Worm (Caenorhabditis elegans) whole organism, young adult: ENCODE results near the gene nhr-256.

Source experiments
- B0035.1 ChIP-seq: sonication (generic microtip); optimal IDR thresholded peaks from 2 replicates; lab custom pipeline; 2016; ENCODE audit warnings: missing genetic modification characterization, mild to moderate bottlenecking, missing compliant biosample characterization, missing genotype, missing genetic modification reagents
- F22D6.2 ChIP-seq: sonication (generic microtip); optimal IDR thresholded peaks from 2 replicates; lab custom pipeline; 2016; ENCODE audit warnings: mild to moderate bottlenecking, missing genetic modification characterization, missing compliant biosample characterization
- F23B12.7 ChIP-seq: sonication (generic microtip); optimal IDR thresholded peaks from 2 replicates; lab custom pipeline; 2017; ENCODE audit warnings: missing genetic modification characterization, mild to moderate bottlenecking, missing compliant biosample characterization, antibody characterized with exemption, moderate library complexity; ENCODE audit not compliant: insufficient read depth
- F33H1.4 ChIP-seq: fragments of 200-800 bp; sonication (Bioruptor generic); IDR thresholded peaks from 2 replicates; pipeline ENCODE4 v1.3.6; 2022; ENCODE audit warnings: missing genetic modification reagents, missing genetic modification characterization, missing compliant biosample characterization
- F52B5.7 ChIP-seq: sonication (generic microtip); optimal IDR thresholded peaks from 2 replicates; lab custom pipeline; 2016; ENCODE audit warnings: mild to moderate bottlenecking, missing genetic modification characterization, missing compliant biosample characterization
- F57A8.1 ChIP-seq: fragments of 200-800 bp; sonication (Bioruptor generic); optimal IDR thresholded peaks from 2 replicates; lab custom pipeline; 2018; ENCODE audit warnings: mild to moderate bottlenecking, missing genetic modification characterization, moderate library complexity, missing compliant biosample characterization
- T26A5.8 ChIP-seq: sonication (generic microtip); optimal IDR thresholded peaks from 2 replicates; lab custom pipeline; 2016; ENCODE audit warnings: missing genetic modification characterization, missing compliant biosample characterization
- Y67H2A.10 ChIP-seq: fragments of 200-800 bp; sonication (Bioruptor generic); conservative IDR thresholded peaks from 2 replicates; pipeline ENCODE4 v1.3.6; 2022; ENCODE audit warnings: missing genetic modification reagents, missing genetic modification characterization, missing compliant biosample characterization
- Y95B8A.8 ChIP-seq: fragments of 200-800 bp; sonication (Bioruptor generic); IDR thresholded peaks from 2 replicates; pipeline ENCODE4 v1.3.6; 2022; ENCODE audit warnings: missing genetic modification reagents, missing genetic modification characterization, missing compliant biosample characterization
- aptf-2 ChIP-seq: fragments of 200-800 bp; sonication (Bioruptor generic); conservative IDR thresholded peaks from 2 replicates; pipeline ENCODE4 v1.3.6; 2022; ENCODE audit warnings: missing genetic modification reagents, missing genetic modification characterization, missing compliant biosample characterization
- bed-1 ChIP-seq: fragments of 200-800 bp; sonication (Bioruptor generic); IDR thresholded peaks from 2 replicates; pipeline ENCODE4 v1.3.6; 2022; ENCODE audit warnings: missing genetic modification reagents, missing genetic modification characterization, missing compliant biosample characterization
- bed-2 ChIP-seq: fragments of 200-800 bp; sonication (Bioruptor generic); IDR thresholded peaks from 2 replicates; pipeline ENCODE4 v1.3.6; 2022; ENCODE audit warnings: missing genetic modification reagents, missing genetic modification characterization, missing compliant biosample characterization
- ceh-100 ChIP-seq: fragments of 200-800 bp; sonication (Bioruptor generic); IDR thresholded peaks from 2 replicates; pipeline ENCODE4 v1.3.6; 2022; ENCODE audit warnings: missing genetic modification reagents, missing genetic modification characterization, missing compliant biosample characterization
- ceh-58 ChIP-seq: fragments of 200-800 bp; sonication (Bioruptor generic); IDR thresholded peaks from 2 replicates; pipeline ENCODE4 v1.3.6; 2022; ENCODE audit warnings: missing genetic modification characterization, missing compliant biosample characterization
- ceh-79 ChIP-seq: sonication (generic microtip); optimal IDR thresholded peaks from 2 replicates; lab custom pipeline; 2017; ENCODE audit warnings: mild to moderate bottlenecking, missing genetic modification characterization, missing compliant biosample characterization
- ceh-91 ChIP-seq: fragments of 200-800 bp; sonication (Bioruptor generic); IDR thresholded peaks from 2 replicates; pipeline ENCODE4 v1.3.6; 2022; ENCODE audit warnings: missing genetic modification reagents, missing genetic modification characterization, missing compliant biosample characterization
- chd-7 ChIP-seq: sonication (generic microtip); optimal IDR thresholded peaks from 2 replicates; lab custom pipeline; 2016; ENCODE audit warnings: mild to moderate bottlenecking, missing genetic modification characterization, moderate library complexity, missing compliant biosample characterization
- dpff-1 ChIP-seq: sonication (generic microtip); optimal IDR thresholded peaks from 2 replicates; lab custom pipeline; 2017; ENCODE audit warnings: mild to moderate bottlenecking, missing genetic modification characterization, missing compliant biosample characterization
- dpl-1 ChIP-seq: fragments of 150-350 bp; optimal IDR thresholded peaks from 2 replicates; lab custom pipeline; 2014; ENCODE audit warnings: missing biosample characterization, missing genetic modification reagents, missing genetic modification characterization
- efl-1 ChIP-seq: fragments of 150-350 bp; optimal IDR thresholded peaks from 2 replicates; lab custom pipeline; 2014; ENCODE audit warnings: missing biosample characterization, missing genetic modification reagents, missing genetic modification characterization
- ekl-4 ChIP-seq: fragments of 200-800 bp; sonication (Bioruptor generic); IDR thresholded peaks from 2 replicates; pipeline ENCODE4 v1.3.6; 2022; ENCODE audit warnings: missing genetic modification reagents, missing genetic modification characterization, missing compliant biosample characterization
- hlh-12 ChIP-seq: sonication (generic microtip); optimal IDR thresholded peaks from 2 replicates; lab custom pipeline; 2016; ENCODE audit warnings: missing genetic modification characterization, missing compliant biosample characterization
- hmg-1.2 ChIP-seq: fragments of 200-800 bp; sonication (Bioruptor generic); IDR thresholded peaks from 2 replicates; pipeline ENCODE4 v1.3.6; 2022; ENCODE audit warnings: missing genetic modification reagents, missing genetic modification characterization, missing compliant biosample characterization
- hrde-1 ChIP-seq: sonication (generic microtip); optimal IDR thresholded peaks from 2 replicates; lab custom pipeline; 2016; ENCODE audit warnings: missing genetic modification characterization, mild to moderate bottlenecking, missing compliant biosample characterization, moderate library complexity, missing genotype, missing genetic modification reagents, borderline replicate concordance
- let-607 ChIP-seq, 2 experiments: fragments of 200-800 bp in 1 of 2; sonication (Bioruptor generic) in 1 of 2; sonication (generic microtip) in 1 of 2; optimal IDR thresholded peaks; 2 replicates each; lab custom pipeline; 2016 to 2018; ENCODE audit warnings: mild to moderate bottlenecking in 2 of 2, missing compliant biosample characterization in 2 of 2, missing genetic modification characterization in 2 of 2, moderate library complexity in 2 of 2, missing genotype in 1 of 2
- lin-26 ChIP-seq: fragments of 200-800 bp; sonication (Bioruptor generic); IDR thresholded peaks from 2 replicates; pipeline ENCODE4 v1.3.6; 2022; ENCODE audit warnings: missing genetic modification reagents, missing genetic modification characterization, missing compliant biosample characterization
- lin-40 ChIP-seq: sonication (generic microtip); optimal IDR thresholded peaks from 2 replicates; lab custom pipeline; 2016; ENCODE audit warnings: missing genetic modification characterization, mild to moderate bottlenecking, missing compliant biosample characterization, missing genotype, missing genetic modification reagents
- madf-3 ChIP-seq: fragments of 200-800 bp; sonication (Bioruptor generic); IDR thresholded peaks from 2 replicates; pipeline ENCODE4 v1.3.6; 2022; ENCODE audit warnings: missing genetic modification reagents, missing genetic modification characterization, missing compliant biosample characterization
- madf-8 ChIP-seq: fragments of 200-800 bp; sonication (Bioruptor generic); conservative IDR thresholded peaks from 2 replicates; pipeline ENCODE4 v1.3.6; 2022; ENCODE audit warnings: missing genetic modification reagents, missing genetic modification characterization, missing compliant biosample characterization
- mes-4 ChIP-seq: sonication (generic microtip); optimal IDR thresholded peaks from 2 replicates; lab custom pipeline; 2016; ENCODE audit warnings: missing genotype, missing genetic modification characterization, missing compliant biosample characterization
- mxl-1 ChIP-seq: sonication (generic microtip); optimal IDR thresholded peaks from 2 replicates; lab custom pipeline; 2016; ENCODE audit warnings: missing genetic modification characterization, missing compliant biosample characterization
- nfyb-1 ChIP-seq: fragments of 200-800 bp; sonication (Bioruptor generic); IDR thresholded peaks from 2 replicates; pipeline ENCODE4 v1.3.6; 2022; ENCODE audit warnings: missing genetic modification reagents, missing genetic modification characterization, missing compliant biosample characterization
- nhr-179 ChIP-seq: sonication (generic microtip); optimal IDR thresholded peaks from 2 replicates; lab custom pipeline; 2016; ENCODE audit warnings: mild to moderate bottlenecking, missing genetic modification characterization, missing compliant biosample characterization
- nhr-90 ChIP-seq: sonication (generic microtip); optimal IDR thresholded peaks from 2 replicates; lab custom pipeline; 2016; ENCODE audit warnings: missing genotype, mild to moderate bottlenecking, missing genetic modification characterization, missing compliant biosample characterization
- repo-1 ChIP-seq: sonication (generic microtip); optimal IDR thresholded peaks from 2 replicates; lab custom pipeline; 2017; ENCODE audit warnings: mild to moderate bottlenecking, missing genetic modification characterization, missing compliant biosample characterization
- rpc-1 ChIP-seq, 2 experiments: fragments of 150-350 bp in 1 of 2; sonication (generic microtip) in 1 of 2; optimal IDR thresholded peaks; 2 replicates each; lab custom pipeline; 2014 to 2018; ENCODE audit warnings: missing biosample characterization in 1 of 2, missing genetic modification characterization in 1 of 2, missing genetic modification reagents in 1 of 2, missing genotype in 1 of 2
- snpc-1.1 ChIP-seq: sonication (generic microtip); optimal IDR thresholded peaks from 2 replicates; lab custom pipeline; 2017; ENCODE audit warnings: missing genetic modification characterization, mild to moderate bottlenecking, missing compliant biosample characterization, antibody characterized with exemption, moderate library complexity, missing genotype, missing genetic modification reagents; ENCODE audit not compliant: insufficient read depth
- ztf-6 ChIP-seq: fragments of 200-800 bp; sonication (Bioruptor generic); IDR thresholded peaks from 2 replicates; pipeline ENCODE4 v1.3.6; 2022; ENCODE audit warnings: missing genetic modification reagents, missing genetic modification characterization, missing compliant biosample characterization

Gene nhr-256

ce11 chrV:1773120-1773519 is 29.5 kb downstream of the nhr-256 start (continued):
- TF ChIP-seq snpc-1.1 (no peak), hlh-12 (tag; lab: Kevin White, UChicago) (no peak), F52B5.7 (tag; lab: Kevin White, UChicago) (no peak), rpc-1 (optimal IDR thresholded peaks at IDR 0.05; lab: Kevin White, UChicago) (no peak), rpc-1 (tag; optimal IDR thresholded peaks at IDR 0.05; lab: Kevin White, UChicago) (no peak)

DNA sequence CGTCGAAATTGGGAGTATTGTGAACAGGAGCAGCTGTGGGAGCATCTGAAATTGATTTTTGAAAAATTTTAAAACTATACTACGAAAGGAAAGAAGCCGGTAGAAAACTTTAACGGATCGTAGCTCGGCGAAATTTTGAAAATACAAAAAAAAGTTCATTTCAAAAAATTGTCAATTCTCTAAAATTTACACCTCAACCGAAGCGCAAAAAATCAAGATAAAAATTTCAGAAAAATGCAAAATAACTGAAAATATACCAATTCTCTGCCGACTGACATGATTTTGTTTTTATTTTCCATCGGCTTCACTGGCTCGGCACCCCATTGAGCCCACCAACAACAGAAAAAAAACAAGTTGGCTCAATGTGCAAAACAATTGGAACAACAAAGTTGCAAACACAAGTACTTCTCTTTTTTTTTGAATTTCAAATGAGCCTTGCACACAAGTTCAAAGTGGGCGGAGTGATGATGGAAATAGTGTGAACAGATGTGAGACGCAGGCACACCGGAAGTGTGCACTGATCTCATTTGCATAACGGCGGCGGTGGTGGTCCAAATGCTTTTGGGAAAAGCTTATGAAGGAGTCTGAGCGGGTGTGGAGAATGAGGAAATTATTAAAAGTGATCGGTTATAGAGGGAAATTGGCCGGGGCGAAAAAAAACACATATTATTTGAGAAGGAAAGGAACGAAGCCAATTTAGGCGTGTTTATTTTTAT is 31.5 kb downstream of the nhr-256 start, which contains the start of gene F36H9.7:
Gene F36H9.7 (minus strand): TSS at position 51 of the 716 bp plus-strand sequence.
- no peak for TF ChIP-seq bed-1 (GFP tag; lab: Robert Waterston, UW)
- no peak for TF ChIP-seq madf-8 (GFP tag; lab: Robert Waterston, UW)
- TF ChIP-seq mxl-1 (tag; lab: Kevin White, UChicago): no peak
- TF ChIP-seq nhr-179: no peak
- no peak for TF ChIP-seq chd-7 (tag; lab: Kevin White, UChicago)
- TF ChIP-seq B0035.1 (tag; lab: Kevin White, UChicago): no peak
- TF ChIP-seq, all 124 proteins: peak for 0

ce11 chrV:1779136-1779535 is 35.6 kb downstream of the nhr-256 start, which contains the start of gene F36H9.4:
Gene F36H9.4, minus strand, starts transcription at chrV:1779236.
- TF ChIP-seq bed-2 (no peak), dpl-1 (GFP tag; lab: Kevin White, UChicago) (no peak), repo-1 (tag; lab: Kevin White, UChicago) (no peak), nhr-90 (tag; lab: Kevin White, UChicago) (no peak), let-607 (tag; optimal IDR thresholded peaks at IDR 0.05; lab: Kevin White, UChicago) (no peak), ceh-79 (tag; lab: Kevin White, UChicago) (no peak), dpff-1 (tag; lab: Kevin White, UChicago) (no peak), Y95B8A.8 (GFP tag; lab: Robert Waterston, UW) (no peak), mes-4 (tag; lab: Kevin White, UChicago) (no peak), F33H1.4 (no peak), ekl-4 (GFP tag; lab: Robert Waterston, UW) (no peak), hrde-1 (tag; lab: Kevin White, UChicago) (no peak), nhr-179 (no peak)

DNA sequence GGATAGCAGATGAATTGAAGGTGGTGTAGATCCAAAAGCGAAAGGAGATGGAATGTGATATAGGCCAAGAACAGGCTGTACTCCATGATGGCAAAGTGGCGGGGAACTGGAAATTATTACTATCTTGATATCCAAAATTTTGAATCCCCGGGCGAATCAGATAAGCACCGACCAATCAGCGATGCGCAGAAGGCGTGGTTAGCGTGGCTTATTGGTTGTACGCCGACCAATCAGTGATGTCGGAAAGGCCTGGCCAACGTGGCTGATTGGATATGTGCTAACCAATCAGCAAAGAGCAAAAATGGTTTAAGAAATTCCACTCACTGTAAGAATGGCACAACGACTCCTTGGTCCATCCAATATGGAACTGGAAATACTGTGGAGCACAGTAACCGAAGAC is 36.4 kb downstream of the nhr-256 start:
- peak; percentile 58; the same call in 1 of the 2 replicates for TF ChIP-seq nfyb-1
- TF ChIP-seq dpff-1 (tag; lab: Kevin White, UChicago): no peak

ce11 chrV:1781922-1782321 is 38.4 kb downstream of the nhr-256 start, which contains the start of gene F36H9.5:
Gene F36H9.5, minus strand, starts transcription at chrV:1782022.
- TF ChIP-seq Y67H2A.10 (GFP tag; lab: Robert Waterston, UW): no peak

- TF ChIP-seq ceh-58 (GFP tag; lab: Robert Waterston, UW) (no peak), F23B12.7 (tag; lab: Kevin White, UChicago) (no peak)
Observed at ce11 chrV:1788157-1788556, 44.6 kb downstream of the nhr-256 start, which contains the start of gene F36H9.2. Gene F36H9.2, plus strand, starts transcription at chrV:1788457.

- TF ChIP-seq aptf-2 (GFP tag; lab: Robert Waterston, UW) (no peak), hmg-1.2 (GFP tag; lab: Robert Waterston, UW) (no peak), ceh-100 (GFP tag; lab: Robert Waterston, UW) (no peak), madf-3 (GFP tag; lab: Robert Waterston, UW) (no peak), ztf-6 (no peak), F57A8.1 (GFP tag; lab: Kevin White, UChicago) (no peak), efl-1 (GFP tag; lab: Kevin White, UChicago) (no peak), lin-40 (tag; lab: Kevin White, UChicago) (no peak), F22D6.2 (tag; lab: Kevin White, UChicago) (no peak), T26A5.8 (no peak), ceh-91 (GFP tag; lab: Robert Waterston, UW) (no peak), lin-26 (no peak)
Observed at ce11 chrV:1789495-1789894, 45.9 kb downstream of the nhr-256 start.
